Worm (Caenorhabditis elegans) whole organism, late embryonic: ENCODE results near the gene K07H8.8.

ENCODE experiments used
- C08G9.2 ChIP-seq: sonication (generic microtip); optimal IDR thresholded peaks from 2 replicates; lab custom pipeline; 2016; ENCODE audit warnings: mild to moderate bottlenecking, missing genetic modification characterization, moderate library complexity, missing compliant biosample characterization
- C38D4.7 ChIP-seq: fragments of 200-800 bp; sonication (Bioruptor generic); optimal IDR thresholded peaks from 2 replicates; lab custom pipeline; 2018; ENCODE audit warnings: mild to moderate bottlenecking, missing genetic modification characterization, moderate library complexity, missing compliant biosample characterization
- F13H6.1 ChIP-seq: sonication (generic microtip); optimal IDR thresholded peaks from 2 replicates; lab custom pipeline; 2016; ENCODE audit warnings: missing genetic modification characterization, missing compliant biosample characterization
- K02D7.2 ChIP-seq: sonication (generic microtip); optimal IDR thresholded peaks from 2 replicates; lab custom pipeline; 2017; ENCODE audit warnings: mild to moderate bottlenecking, missing genetic modification characterization, missing compliant biosample characterization
- T23F11.4 ChIP-seq: fragments of 200-800 bp; sonication (Bioruptor generic); optimal IDR thresholded peaks from 2 replicates; lab custom pipeline; 2018; ENCODE audit warnings: mild to moderate bottlenecking, missing genetic modification characterization, missing compliant biosample characterization
- Y22D7AL.16 ChIP-seq: sonication (generic microtip); optimal IDR thresholded peaks from 2 replicates; lab custom pipeline; 2016; ENCODE audit warnings: missing genetic modification characterization, missing compliant biosample characterization
- ceh-14 ChIP-seq: sonication (generic microtip); optimal IDR thresholded peaks from 2 replicates; lab custom pipeline; 2016; ENCODE audit warnings: missing genotype, missing genetic modification characterization, missing compliant biosample characterization
- ceh-18 ChIP-seq: sonication (generic microtip); optimal IDR thresholded peaks from 2 replicates; lab custom pipeline; 2016; ENCODE audit warnings: missing genetic modification characterization, missing compliant biosample characterization
- ceh-2 ChIP-seq: sonication (generic microtip); optimal IDR thresholded peaks from 2 replicates; lab custom pipeline; 2016; ENCODE audit warnings: missing genotype, missing genetic modification characterization, missing compliant biosample characterization
- ceh-22 ChIP-seq: sonication (generic microtip); optimal IDR thresholded peaks from 2 replicates; lab custom pipeline; 2017; ENCODE audit warnings: missing biosample characterization, missing genetic modification characterization
- ceh-24 ChIP-seq: sonication (generic microtip); optimal IDR thresholded peaks from 2 replicates; lab custom pipeline; 2016; ENCODE audit warnings: mild to moderate bottlenecking, missing genetic modification characterization, missing compliant biosample characterization
- ceh-30 ChIP-seq: fragments of 150-350 bp; optimal IDR thresholded peaks from 2 replicates; lab custom pipeline; 2014; ENCODE audit warnings: missing biosample characterization, missing genetic modification characterization
- ceh-31 ChIP-seq: sonication (generic microtip); optimal IDR thresholded peaks from 2 replicates; lab custom pipeline; 2016; ENCODE audit warnings: missing genetic modification characterization, missing compliant biosample characterization
- ceh-34 ChIP-seq: sonication (generic microtip); optimal IDR thresholded peaks from 2 replicates; lab custom pipeline; 2016; ENCODE audit warnings: mild to moderate bottlenecking, missing genetic modification characterization, missing compliant biosample characterization
- ceh-45 ChIP-seq: fragments of 200-800 bp; sonication (Bioruptor generic); IDR thresholded peaks from 2 replicates; pipeline ENCODE4 v1.3.6; 2022; ENCODE audit warnings: missing genetic modification reagents, missing genetic modification characterization, missing compliant biosample characterization
- ceh-48 ChIP-seq: sonication (generic microtip); optimal IDR thresholded peaks from 2 replicates; lab custom pipeline; 2016; ENCODE audit warnings: missing genetic modification characterization, inconsistent platforms, missing compliant biosample characterization
- ceh-6 ChIP-seq: fragments of 200-800 bp; sonication (Bioruptor generic); optimal IDR thresholded peaks from 2 replicates; lab custom pipeline; 2018; ENCODE audit warnings: mild to moderate bottlenecking, missing genetic modification characterization, missing compliant biosample characterization
- ceh-9 ChIP-seq: sonication (generic microtip); optimal IDR thresholded peaks from 2 replicates; lab custom pipeline; 2016; ENCODE audit warnings: mild to moderate bottlenecking, missing genetic modification characterization, inconsistent platforms, missing compliant biosample characterization
- che-1 ChIP-seq: sonication (generic microtip); optimal IDR thresholded peaks from 2 replicates; lab custom pipeline; 2016; ENCODE audit warnings: mild to moderate bottlenecking, missing genetic modification characterization, missing compliant biosample characterization
- dve-1 ChIP-seq: sonication (generic microtip); optimal IDR thresholded peaks from 2 replicates; lab custom pipeline; 2017; ENCODE audit warnings: antibody characterized with exemption, mild to moderate bottlenecking, missing genetic modification characterization, missing compliant biosample characterization
- elt-4 ChIP-seq: sonication (generic microtip); optimal IDR thresholded peaks from 2 replicates; lab custom pipeline; 2016; ENCODE audit warnings: missing genetic modification characterization, missing compliant biosample characterization
- fax-1 ChIP-seq: sonication (generic microtip); optimal IDR thresholded peaks from 2 replicates; lab custom pipeline; 2016; ENCODE audit warnings: missing genotype, missing genetic modification characterization, missing compliant biosample characterization
- fkh-10 ChIP-seq: fragments of 150-350 bp; optimal IDR thresholded peaks from 2 replicates; lab custom pipeline; 2014; ENCODE audit warnings: missing biosample characterization, missing genetic modification reagents, missing genetic modification characterization
- fkh-6 ChIP-seq: sonication (generic microtip); optimal IDR thresholded peaks from 2 replicates; lab custom pipeline; 2016; ENCODE audit warnings: missing genetic modification characterization, missing compliant biosample characterization
- gmeb-2 ChIP-seq: sonication (generic microtip); optimal IDR thresholded peaks from 2 replicates; lab custom pipeline; 2016; ENCODE audit warnings: missing genetic modification characterization, inconsistent platforms, missing compliant biosample characterization
- hlh-13 ChIP-seq: fragments of 200-800 bp; sonication (Bioruptor generic); optimal IDR thresholded peaks from 2 replicates; lab custom pipeline; 2018; ENCODE audit warnings: mild to moderate bottlenecking, missing genetic modification characterization, missing compliant biosample characterization
- hlh-15 ChIP-seq: sonication (generic microtip); optimal IDR thresholded peaks from 2 replicates; lab custom pipeline; 2016; ENCODE audit warnings: missing genetic modification characterization, missing compliant biosample characterization
- hlh-6 ChIP-seq: sonication (generic microtip); optimal IDR thresholded peaks from 2 replicates; lab custom pipeline; 2016; ENCODE audit warnings: missing genotype, missing genetic modification characterization, missing compliant biosample characterization
- hlh-8 ChIP-seq: sonication (generic microtip); optimal IDR thresholded peaks from 2 replicates; lab custom pipeline; 2016; ENCODE audit warnings: missing genotype, missing genetic modification characterization, missing compliant biosample characterization
- lim-6 ChIP-seq: sonication (generic microtip); optimal IDR thresholded peaks from 2 replicates; lab custom pipeline; 2016; ENCODE audit warnings: missing genetic modification characterization, missing compliant biosample characterization
- lin-11 ChIP-seq: fragments of 200-800 bp; sonication (Bioruptor generic); optimal IDR thresholded peaks from 2 replicates; lab custom pipeline; 2018; ENCODE audit warnings: mild to moderate bottlenecking, missing genetic modification characterization, missing compliant biosample characterization
- madf-2 ChIP-seq: sonication (generic microtip); optimal IDR thresholded peaks from 2 replicates; lab custom pipeline; 2017; ENCODE audit warnings: missing genetic modification characterization, missing compliant biosample characterization
- mec-3 ChIP-seq: sonication (generic microtip); optimal IDR thresholded peaks from 2 replicates; lab custom pipeline; 2016; ENCODE audit warnings: borderline replicate concordance, missing genetic modification characterization, missing compliant biosample characterization
- nhr-11 ChIP-seq: fragments of 150-350 bp; optimal IDR thresholded peaks from 2 replicates; lab custom pipeline; 2014; ENCODE audit warnings: missing biosample characterization, missing genetic modification characterization
- npax-4 ChIP-seq: sonication (generic microtip); optimal IDR thresholded peaks from 2 replicates; lab custom pipeline; 2016; ENCODE audit warnings: missing genetic modification characterization, missing compliant biosample characterization
- pat-9 ChIP-seq: fragments of 200-800 bp; sonication (Bioruptor generic); optimal IDR thresholded peaks from 2 replicates; lab custom pipeline; 2018; ENCODE audit warnings: mild to moderate bottlenecking, missing genetic modification characterization, moderate library complexity, missing compliant biosample characterization
- pax-1 ChIP-seq: fragments of 150-350 bp; optimal IDR thresholded peaks from 2 replicates; lab custom pipeline; 2014; ENCODE audit warnings: missing biosample characterization, missing genetic modification characterization
- pha-2 ChIP-seq: sonication (generic microtip); optimal IDR thresholded peaks from 2 replicates; lab custom pipeline; 2017; ENCODE audit warnings: mild to moderate bottlenecking, missing genetic modification characterization, missing compliant biosample characterization
- pqm-1 ChIP-seq: sonication (generic microtip); optimal IDR thresholded peaks from 2 replicates; lab custom pipeline; 2016; ENCODE audit warnings: missing genetic modification characterization, missing compliant biosample characterization
- pros-1 ChIP-seq: fragments of 150-350 bp; optimal IDR thresholded peaks from 2 replicates; lab custom pipeline; 2014; ENCODE audit warnings: missing biosample characterization, missing genetic modification reagents, missing genetic modification characterization
- ref-2 ChIP-seq: sonication (generic microtip); optimal IDR thresholded peaks from 2 replicates; lab custom pipeline; 2016; ENCODE audit warnings: missing genetic modification characterization, missing compliant biosample characterization
- rnt-1 ChIP-seq: sonication (generic microtip); optimal IDR thresholded peaks from 2 replicates; lab custom pipeline; 2016; ENCODE audit warnings: missing genetic modification characterization, missing compliant biosample characterization
- sdc-2 ChIP-seq: sonication (generic microtip); optimal IDR thresholded peaks from 2 replicates; lab custom pipeline; 2016; ENCODE audit warnings: missing genotype, missing genetic modification characterization, missing compliant biosample characterization
- sox-4 ChIP-seq: sonication (generic microtip); optimal IDR thresholded peaks from 2 replicates; lab custom pipeline; 2017; ENCODE audit warnings: mild to moderate bottlenecking, missing genetic modification characterization, inconsistent platforms, missing compliant biosample characterization
- syd-9 ChIP-seq: sonication (generic microtip); optimal IDR thresholded peaks from 2 replicates; lab custom pipeline; 2016; ENCODE audit warnings: mild to moderate bottlenecking, missing genetic modification characterization, moderate library complexity, missing compliant biosample characterization
- tbx-7 ChIP-seq: sonication (generic microtip); optimal IDR thresholded peaks from 2 replicates; lab custom pipeline; 2016; ENCODE audit warnings: missing genotype, missing genetic modification characterization, missing compliant biosample characterization
- unc-42 ChIP-seq: sonication (generic microtip); optimal IDR thresholded peaks from 2 replicates; lab custom pipeline; 2016; ENCODE audit warnings: missing genotype, missing genetic modification characterization, missing compliant biosample characterization
- unc-55 ChIP-seq: sonication (generic microtip); optimal IDR thresholded peaks from 2 replicates; lab custom pipeline; 2017; ENCODE audit warnings: missing biosample characterization, missing genetic modification reagents, missing genetic modification characterization
- unc-86 ChIP-seq: sonication (generic microtip); optimal IDR thresholded peaks from 2 replicates; lab custom pipeline; 2016; ENCODE audit warnings: missing genetic modification characterization, missing compliant biosample characterization
- zip-5 ChIP-seq: sonication (generic microtip); optimal IDR thresholded peaks from 2 replicates; lab custom pipeline; 2016; ENCODE audit warnings: missing genetic modification characterization, missing compliant biosample characterization
- ztf-16 ChIP-seq: sonication (generic microtip); optimal IDR thresholded peaks from 2 replicates; lab custom pipeline; 2017; ENCODE audit warnings: missing genetic modification characterization, missing compliant biosample characterization

K07H8.8 gene

ce11 chrIV:8254193-8254592 is 14.0 kb downstream of the K07H8.8 start:
- TF ChIP-seq hlh-13 (GFP tag; lab: Kevin White, UChicago) (no peak), elt-4 (no peak), ceh-30 (no peak), pax-1 (tag; lab: Kevin White, UChicago) (no peak), npax-4 (tag; lab: Kevin White, UChicago) (no peak), tbx-7 (tag; lab: Kevin White, UChicago) (no peak), pha-2 (tag; lab: Kevin White, UChicago) (no peak), pros-1 (no peak)

ce11 chrIV:8252856-8253255 is 15.4 kb downstream of the K07H8.8 start:
- TF ChIP-seq pqm-1 (tag; lab: Kevin White, UChicago) (peak; percentile 82), che-1 (tag; lab: Kevin White, UChicago) (peak; percentile 95), T23F11.4 (GFP tag; lab: Kevin White, UChicago) (peak; percentile 93), fkh-6 (peak; percentile 93), ceh-2 (tag; lab: Kevin White, UChicago) (peak; percentile 90), ceh-31 (tag; lab: Kevin White, UChicago) (peak; percentile 73), K02D7.2 (tag; lab: Kevin White, UChicago) (peak; percentile 84), madf-2 (peak; percentile 94), pat-9 (tag; lab: Kevin White, UChicago) (peak; percentile 95), hlh-13 (GFP tag; lab: Kevin White, UChicago) (peak; percentile 91), rnt-1 (tag; lab: Kevin White, UChicago) (peak; percentile 83), sox-4 (peak; percentile 97), hlh-15 (tag; lab: Kevin White, UChicago) (peak; percentile 92), lin-11 (peak; percentile 95), ceh-24 (tag; lab: Kevin White, UChicago) (peak; percentile 89), gmeb-2 (peak; percentile 98), mec-3 (peak; percentile 47), sdc-2 (peak; percentile 89), C08G9.2 (peak; percentile 82), ztf-16 (tag; lab: Kevin White, UChicago) (peak; percentile 96), ceh-18 (tag; lab: Kevin White, UChicago) (peak; percentile 77), elt-4 (no peak), nhr-11 (tag; lab: Kevin White, UChicago) (no peak), zip-5 (peak; percentile 88), hlh-6 (tag; lab: Kevin White, UChicago) (peak; percentile 96), hlh-8 (peak; percentile 89), tbx-7 (tag; lab: Kevin White, UChicago) (peak; percentile 60), ceh-9 (peak; percentile 93), ref-2 (tag; lab: Kevin White, UChicago) (peak; percentile 94), F13H6.1 (tag; lab: Kevin White, UChicago) (peak; percentile 88), ceh-30 (peak; percentile 53), dve-1 (peak; percentile 84), ceh-34 (tag; lab: Kevin White, UChicago) (peak; percentile 95), npax-4 (tag; lab: Kevin White, UChicago) (peak; percentile 88), unc-86 (peak; percentile 95), unc-55 (GFP tag; lab: Kevin White, UChicago) (no peak), ceh-22 (tag; lab: Kevin White, UChicago) (peak; percentile 33), ceh-14 (peak; percentile 89), fkh-10 (peak; percentile 47), unc-42 (peak; percentile 43), ceh-6 (peak; percentile 97), ceh-45 (GFP tag; lab: Robert Waterston, UW) (peak; percentile 86), lim-6 (peak; percentile 9), pros-1 (peak; percentile 56), syd-9 (tag; lab: Kevin White, UChicago) (peak; percentile 90), C38D4.7 (peak; percentile 94), ceh-48 (peak; percentile 92), fax-1 (tag; lab: Kevin White, UChicago) (peak; percentile 91), Y22D7AL.16 (peak; percentile 96), pax-1 (tag; lab: Kevin White, UChicago) (no peak)
